Fruit fly (Drosophila melanogaster): ENCODE data around the gene Gfrl.

The Gfrl gene

DNA sequence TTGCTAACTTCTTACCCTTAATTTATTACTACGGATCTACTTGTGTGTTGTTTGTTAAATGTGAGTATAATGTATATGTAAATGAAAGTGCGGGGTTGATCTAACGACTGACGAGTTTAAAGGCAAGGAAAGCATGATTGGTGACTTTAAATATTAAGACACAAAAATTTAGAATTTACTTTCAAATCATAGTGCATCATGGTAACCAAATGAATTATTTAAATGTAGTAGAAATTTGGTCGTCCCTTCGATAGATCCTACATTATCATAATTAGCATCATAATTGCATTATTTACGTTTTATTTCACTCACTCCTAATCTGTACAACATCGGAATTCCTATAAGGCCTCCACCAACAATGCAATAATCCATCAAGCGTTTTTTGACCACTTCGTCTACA lies 16.9 kb upstream of the Gfrl start, which contains the start of gene Dic2:
TSS of gene Dic2 (minus strand) at position 101 of the 400 bp plus-strand sequence.
- TF ChIP-seq CG7101 (tag; optimal IDR thresholded peaks at IDR 0.05) (no peak), CG5204 (GFP tag; optimal IDR thresholded peaks at IDR 0.05) (no peak)

dm6 chr3R:20472764-20473390 lies 11.5 kb downstream of the Gfrl start:
- TF ChIP-seq CG7101 (tag; optimal IDR thresholded peaks at IDR 0.05) = no peak
- no peak for TF ChIP-seq CG7045 (GFP tag; optimal IDR thresholded peaks at IDR 0.05)
- no peak for TF ChIP-seq CG1620 (GFP tag; optimal IDR thresholded peaks at IDR 0.05)
- TF ChIP-seq Mnt (GFP tag; optimal IDR thresholded peaks at IDR 0.05) = no peak
- no peak for TF ChIP-seq CG11617 (GFP tag; optimal IDR thresholded peaks at IDR 0.05)
- no peak for TF ChIP-seq CG12768 (GFP tag; optimal IDR thresholded peaks at IDR 0.05)
- TF ChIP-seq CG5204 (GFP tag; optimal IDR thresholded peaks at IDR 0.05) = no peak
- no peak for TF ChIP-seq tj (GFP tag; optimal IDR thresholded peaks at IDR 0.05)
- TF ChIP-seq Hr96 (GFP tag; optimal IDR thresholded peaks at IDR 0.05) = no peak
- no peak for TF ChIP-seq bab1 (GFP tag; optimal IDR thresholded peaks at IDR 0.05)
- no peak for TF ChIP-seq CG33017 (tag; optimal IDR thresholded peaks at IDR 0.05)
- TF ChIP-seq pad (GFP tag; optimal IDR thresholded peaks at IDR 0.05) = no peak
- no peak for TF ChIP-seq cic (GFP tag; optimal IDR thresholded peaks at IDR 0.05)
- no peak for TF ChIP-seq ovo (GFP tag; optimal IDR thresholded peaks at IDR 0.05)
- TF ChIP-seq CG14711 (tag; optimal IDR thresholded peaks at IDR 0.05) = no peak
- TF ChIP-seq Crg-1 (GFP tag; optimal IDR thresholded peaks at IDR 0.05) = no peak
- no peak for TF ChIP-seq kay (GFP tag; ENCODE audit: borderline replicate concordance)

DNA sequence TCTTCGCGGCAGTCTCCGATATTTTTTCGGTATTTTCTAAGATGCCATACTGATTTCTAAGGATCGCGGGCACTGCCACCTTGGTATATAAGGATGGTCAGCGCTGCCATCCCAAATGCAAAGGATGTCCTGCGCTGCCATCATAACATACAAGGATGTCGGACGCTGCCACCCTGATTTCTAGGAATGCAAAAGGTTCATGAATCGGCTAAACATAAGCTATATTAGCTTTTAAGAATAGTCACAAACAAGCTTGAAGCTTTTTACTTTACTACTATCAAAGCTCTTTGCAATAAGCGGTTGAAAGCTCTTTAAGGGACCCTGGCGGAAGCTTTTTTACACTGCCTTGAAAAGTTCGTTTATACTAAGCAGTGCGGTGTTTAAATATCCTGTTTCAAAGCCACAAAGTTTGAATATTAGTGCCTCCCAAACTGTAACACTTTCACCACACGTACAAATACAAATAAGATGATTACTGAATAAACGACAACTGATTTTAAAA lies 20.1 kb downstream of the Gfrl start:
- no peak for TF ChIP-seq CG11617 (GFP tag; optimal IDR thresholded peaks at IDR 0.05)

DNA sequence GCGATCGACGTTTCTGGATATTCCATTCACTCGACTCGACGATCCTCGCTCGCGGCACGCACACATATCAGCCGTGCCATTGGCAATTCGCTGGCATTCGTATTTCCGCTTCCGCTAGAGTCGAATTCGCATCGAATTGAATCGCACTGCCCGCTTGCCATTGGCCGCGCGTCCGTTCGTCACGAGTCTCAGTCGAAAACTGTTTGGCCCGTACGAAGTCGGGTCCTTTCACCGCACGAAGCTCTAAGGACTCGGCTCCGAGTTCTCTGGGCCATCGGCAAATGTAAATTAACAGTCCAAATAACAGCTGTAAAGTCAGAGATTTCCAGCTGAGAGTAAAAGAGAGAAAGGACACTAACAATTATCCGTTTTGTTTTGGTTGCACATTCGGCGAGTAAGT lies 34.9 kb downstream of the Gfrl start:
- TF ChIP-seq CG7101 (tag; optimal IDR thresholded peaks at IDR 0.05) = no peak
- no peak for TF ChIP-seq bab1 (GFP tag; optimal IDR thresholded peaks at IDR 0.05)

dm6 chr3R:20422092-20422491 lies 62.3 kb downstream of the Gfrl start:
- TF ChIP-seq CG12768 (GFP tag; optimal IDR thresholded peaks at IDR 0.05) = no peak
- no peak for TF ChIP-seq Clk (GFP tag; optimal IDR thresholded peaks at IDR 0.05)
- no peak for TF ChIP-seq CG5204 (GFP tag; optimal IDR thresholded peaks at IDR 0.05)
- TF ChIP-seq bab1 (GFP tag; optimal IDR thresholded peaks at IDR 0.05) = no peak
- no peak for TF ChIP-seq toe (GFP tag; optimal IDR thresholded peaks at IDR 0.05)

dm6 chr3R:20407771-20408315 lies 76.5 kb downstream of the Gfrl start, which contains the start of the genes Tmlh and eIF3g2:
Tmlh (minus strand) TSS chr3R:20407871.
eIF3g2 (plus strand) TSS chr3R:20408265.
- TF ChIP-seq CG7101 (tag; optimal IDR thresholded peaks at IDR 0.05) = no peak
- TF ChIP-seq Mnt (GFP tag; optimal IDR thresholded peaks at IDR 0.05) = no peak
- TF ChIP-seq CG33017 (tag; optimal IDR thresholded peaks at IDR 0.05) = no peak
- no peak for TF ChIP-seq Hr96 (GFP tag; optimal IDR thresholded peaks at IDR 0.05)
- TF ChIP-seq CG12768 (GFP tag; optimal IDR thresholded peaks at IDR 0.05) = no peak
- no peak for TF ChIP-seq Crg-1 (GFP tag; optimal IDR thresholded peaks at IDR 0.05)
- no peak for TF ChIP-seq toe (GFP tag; optimal IDR thresholded peaks at IDR 0.05)
- no peak for TF ChIP-seq CG5204 (GFP tag; optimal IDR thresholded peaks at IDR 0.05)
- no peak for TF ChIP-seq cic (GFP tag; optimal IDR thresholded peaks at IDR 0.05)
- TF ChIP-seq bab1 (GFP tag; optimal IDR thresholded peaks at IDR 0.05) = no peak
- no peak for TF ChIP-seq cnc (optimal IDR thresholded peaks at IDR 0.05)
- no peak for TF ChIP-seq tj (GFP tag; optimal IDR thresholded peaks at IDR 0.05)
- TF ChIP-seq CG1620 (GFP tag; optimal IDR thresholded peaks at IDR 0.05) = no peak
- TF ChIP-seq kay (GFP tag; ENCODE audit: borderline replicate concordance) = no peak
- TF ChIP-seq CG14711 (tag; optimal IDR thresholded peaks at IDR 0.05) = no peak

dm6 chr3R:20407245-20407644 lies 77.1 kb downstream of the Gfrl start:
- TF ChIP-seq pad (GFP tag; optimal IDR thresholded peaks at IDR 0.05) (no peak), CG7101 (tag; optimal IDR thresholded peaks at IDR 0.05) (no peak), toe (GFP tag; optimal IDR thresholded peaks at IDR 0.05) (no peak), CG1620 (GFP tag; optimal IDR thresholded peaks at IDR 0.05) (no peak), cnc (optimal IDR thresholded peaks at IDR 0.05) (no peak), CG5204 (GFP tag; optimal IDR thresholded peaks at IDR 0.05) (no peak), CG14711 (tag; optimal IDR thresholded peaks at IDR 0.05) (no peak), CG11617 (GFP tag; optimal IDR thresholded peaks at IDR 0.05) (no peak), cic (GFP tag; optimal IDR thresholded peaks at IDR 0.05) (no peak), ovo (GFP tag; optimal IDR thresholded peaks at IDR 0.05) (no peak), Mnt (GFP tag; optimal IDR thresholded peaks at IDR 0.05) (no peak), Crg-1 (GFP tag; optimal IDR thresholded peaks at IDR 0.05) (no peak), CG33017 (tag; optimal IDR thresholded peaks at IDR 0.05) (no peak), Hr96 (GFP tag; optimal IDR thresholded peaks at IDR 0.05) (no peak), bab1 (GFP tag; optimal IDR thresholded peaks at IDR 0.05) (no peak), CG12768 (GFP tag; optimal IDR thresholded peaks at IDR 0.05) (no peak)
